Worm (Caenorhabditis elegans) whole organism, L4 larva: Measurements from ENCODE around the gene F53G2.3.

ENCODE experiments used
- lsy-2 ChIP-seq, 2 experiments: fragments of 150-350 bp in 1 of 2; sonication (generic microtip) in 1 of 2; optimal IDR thresholded peaks; 2 replicates each; lab custom pipeline; 2014 to 2017; ENCODE audit warnings: missing biosample characterization in 2 of 2, missing genetic modification characterization in 2 of 2
- nhr-237 ChIP-seq: sonication (generic microtip); optimal IDR thresholded peaks from 2 replicates; lab custom pipeline; 2017; ENCODE audit warnings: missing biosample characterization, missing genetic modification characterization
- pqm-1 ChIP-seq: sonication (generic microtip); optimal IDR thresholded peaks from 2 replicates; lab custom pipeline; 2017; ENCODE audit warnings: missing biosample characterization, missing genetic modification characterization
- skn-1 ChIP-seq: fragments of 150-350 bp; optimal IDR thresholded peaks from 2 replicates; lab custom pipeline; 2014; ENCODE audit warnings: missing biosample characterization, missing genetic modification characterization
- unc-39 ChIP-seq: sonication (generic microtip); optimal IDR thresholded peaks from 2 replicates; lab custom pipeline; 2017; ENCODE audit warnings: missing biosample characterization, missing genetic modification characterization

- TF ChIP-seq skn-1 (tag; lab: Kevin White, UChicago) (no peak), pqm-1 (peak; percentile 71), lsy-2 (tag; optimal IDR thresholded peaks at IDR 0.05; lab: Kevin White, UChicago) (no peak), nhr-237 (tag; lab: Kevin White, UChicago) (no peak), unc-39 (tag; lab: Kevin White, UChicago) (no peak)
Measured at ce11 chrII:2438180-2438579, 42.0 kb upstream of the F53G2.3 start.
